Fruit fly (Drosophila melanogaster): ENCODE data around the gene CG33641.

- no peak for TF ChIP-seq dl (GFP tag; optimal IDR thresholded peaks at IDR 0.05; ENCODE audit: insufficient read depth in 1 of 2, partially characterized antibody in 2 of 2)
- no peak for TF ChIP-seq CrebA (GFP tag; optimal IDR thresholded peaks at IDR 0.05; ENCODE audit: borderline replicate concordance)
- no peak for TF ChIP-seq Sp1 (GFP tag; optimal IDR thresholded peaks at IDR 0.05)
- TF ChIP-seq CG9705 (GFP tag; optimal IDR thresholded peaks at IDR 0.05), result no peak
- TF ChIP-seq foxo (GFP tag; optimal IDR thresholded peaks at IDR 0.05), result no peak
- no peak for TF ChIP-seq fru (GFP tag; optimal IDR thresholded peaks at IDR 0.05)
- no peak for TF ChIP-seq GATAd (GFP tag; optimal IDR thresholded peaks at IDR 0.05)
- no peak for TF ChIP-seq pan (optimal IDR thresholded peaks at IDR 0.05)
- TF ChIP-seq OdsH (GFP tag; optimal IDR thresholded peaks at IDR 0.05), result no peak
- no peak for TF ChIP-seq Hr83 (GFP tag; optimal IDR thresholded peaks at IDR 0.05; ENCODE audit: poor library complexity, severe bottlenecking)
- no peak for TF ChIP-seq woc (GFP tag; optimal IDR thresholded peaks at IDR 0.05)
- no peak for TF ChIP-seq h (GFP tag; optimal IDR thresholded peaks at IDR 0.05)
- TF ChIP-seq dsf (GFP tag; optimal IDR thresholded peaks at IDR 0.05; ENCODE audit: borderline replicate concordance), result no peak
- TF ChIP-seq psq (GFP tag; optimal IDR thresholded peaks at IDR 0.05), result no peak
These were observed 833 bp downstream of the CG33641 start, which contains the start of gene CG33642 for dm6 chr2L:13529675-13530074.

Data from whole organism, wandering third instar larva.